Worm (Caenorhabditis elegans): Measurements from ENCODE around the gene str-16.

str-16 gene

ce11 chrV:3259168-3259622 is 22.5 kb downstream of the str-16 start, which contains the start of gene T28A11.16 (continued):
- TF ChIP-seq hlh-17 (GFP tag; optimal IDR thresholded peaks at IDR 0.05; ENCODE audit: borderline replicate concordance): no peak

ce11 chrV:3260075-3260474 is 23.4 kb downstream of the str-16 start, which contains the start of gene srbc-5:
srbc-5 (plus strand) TSS chrV:3260375.
- TF ChIP-seq alr-1 (tag; optimal IDR thresholded peaks at IDR 0.05; ENCODE audit: borderline replicate concordance) (no peak), ceh-90 (tag; optimal IDR thresholded peaks at IDR 0.05) (no peak), snu-23 (GFP tag; optimal IDR thresholded peaks at IDR 0.05) (no peak), nhr-84 (tag; optimal IDR thresholded peaks at IDR 0.05) (no peak), nhr-85 (tag) (no peak), grh-1 (GFP tag; IDR thresholded peaks at IDR 0.05) (no peak), snpc-4 (tag; optimal IDR thresholded peaks at IDR 0.05) (no peak), nhr-11 (tag; optimal IDR thresholded peaks at IDR 0.05) (no peak), ceh-8 (GFP tag; optimal IDR thresholded peaks at IDR 0.05) (no peak), dsc-1 (tag; optimal IDR thresholded peaks at IDR 0.05) (no peak), egl-13 (tag; optimal IDR thresholded peaks at IDR 0.05) (no peak), sptf-1 (tag; optimal IDR thresholded peaks at IDR 0.05) (no peak), ztf-11 (tag; optimal IDR thresholded peaks at IDR 0.05) (no peak), elt-2 (tag; optimal IDR thresholded peaks at IDR 0.05) (no peak), sup-37 (GFP tag; optimal IDR thresholded peaks at IDR 0.05) (no peak), unc-130 (tag; optimal IDR thresholded peaks at IDR 0.05) (no peak), pqm-1 (tag; optimal IDR thresholded peaks at IDR 0.05) (no peak), nhr-20 (tag; optimal IDR thresholded peaks at IDR 0.05) (no peak), ces-1 (GFP tag; optimal IDR thresholded peaks at IDR 0.05) (no peak), nhr-47 (tag; optimal IDR thresholded peaks at IDR 0.05) (no peak)

ce11 chrV:3266189-3266588 is 29.5 kb downstream of the str-16 start, which contains the start of gene T28A11.17:
T28A11.17 (minus strand) TSS chrV:3266289.
- TF ChIP-seq dpl-1 (GFP tag; optimal IDR thresholded peaks at IDR 0.05) (no peak), vab-15 (tag; optimal IDR thresholded peaks at IDR 0.05) (no peak), ets-5 (GFP tag; IDR thresholded peaks at IDR 0.05) (no peak)

DNA sequence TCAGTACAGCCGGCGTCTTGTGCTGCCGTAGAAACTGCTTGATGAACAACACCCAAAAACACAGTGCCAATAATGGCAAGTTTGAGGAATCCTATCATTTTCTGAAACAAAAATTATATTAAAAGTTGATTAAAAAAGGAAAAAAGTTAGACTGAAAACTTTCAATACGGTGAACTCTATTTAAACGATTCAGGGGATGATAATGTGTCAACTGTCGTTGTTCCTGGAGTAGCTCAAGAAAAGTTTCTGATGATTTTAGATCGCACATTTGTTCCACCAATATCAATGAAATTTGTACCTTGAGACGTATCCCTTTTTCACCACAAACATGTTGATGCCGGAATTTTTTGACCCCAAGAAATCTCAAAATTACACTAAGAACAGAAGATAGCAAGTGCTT is 31.3 kb downstream of the str-16 start, which contains the start of gene T28A11.18:
TSS of gene T28A11.18 (minus strand) at position 101 of the 400 bp plus-strand sequence.
- no peak for TF ChIP-seq lin-13 (GFP tag; optimal IDR thresholded peaks at IDR 0.05)
- TF ChIP-seq nhr-71 (tag; optimal IDR thresholded peaks at IDR 0.05): no peak

- no peak for TF ChIP-seq pqm-1 (tag; optimal IDR thresholded peaks at IDR 0.05)
- peak; percentile 16 for TF ChIP-seq rnt-1 (tag; optimal IDR thresholded peaks at IDR 0.05)
- TF ChIP-seq blmp-1 (tag; optimal IDR thresholded peaks at IDR 0.05): no peak
- TF ChIP-seq sox-4 (tag; optimal IDR thresholded peaks at IDR 0.05): no peak
These were observed 32.7 kb downstream of the str-16 start, which contains the start of gene T28A11.19 for ce11 chrV:3269407-3269806. T28A11.19 (minus strand) TSS chrV:3269514.

DNA sequence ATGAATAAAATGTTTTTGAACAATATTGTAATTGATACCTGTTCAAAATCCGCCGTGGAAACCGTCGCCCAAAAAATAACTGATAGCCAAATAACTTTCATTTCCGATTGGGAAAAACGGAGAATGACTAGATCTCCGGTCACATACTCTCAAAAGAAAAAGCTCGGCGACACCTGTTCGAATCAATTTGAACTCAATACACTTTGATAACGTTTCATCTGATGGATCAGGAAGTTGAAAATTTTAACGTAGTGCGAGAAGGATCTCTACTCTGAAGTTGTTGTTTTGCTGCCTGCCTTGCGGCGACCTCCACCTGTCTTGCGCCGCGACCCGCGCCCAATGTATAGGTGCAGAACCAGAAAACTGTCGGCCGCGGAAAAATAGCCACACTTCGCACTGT is 36.5 kb downstream of the str-16 start, which contains the start of gene T28A11.20:
TSS of gene T28A11.20 (minus strand) at position 101 of the 400 bp plus-strand sequence.
- TF ChIP-seq efl-1 (optimal IDR thresholded peaks at IDR 0.05): no peak
- peak in 1 of 2 experiments; percentile 70 for TF ChIP-seq efl-1 (GFP tag; optimal IDR thresholded peaks at IDR 0.05 in 1 of 2)
- TF ChIP-seq skn-1 (tag; optimal IDR thresholded peaks at IDR 0.05): no peak
